Worm (Caenorhabditis elegans): ENCODE results near the gene daao-1.

daao-1 gene

ce11 chrIV:2656400-2657139 lies 42.6 kb downstream of the daao-1 start (continued):
- TF ChIP-seq tra-1 (GFP tag; IDR thresholded peaks at IDR 0.05) = no peak

- peak; percentile 33; the same call in 1 of the 2 replicates for TF ChIP-seq tra-1 (GFP tag; IDR thresholded peaks at IDR 0.05)
- peak; percentile 53; the same call in 1 of the 2 replicates for TF ChIP-seq ceh-20 (GFP tag; IDR thresholded peaks at IDR 0.05)
- peak; percentile 58; the same call in 1 of the 2 replicates for TF ChIP-seq D1046.2 (GFP tag; IDR thresholded peaks at IDR 0.05)
- peak; percentile 46; the same call in 1 of the 2 replicates for TF ChIP-seq lin-1 (GFP tag; IDR thresholded peaks at IDR 0.05)
- no peak for TF ChIP-seq tag-97 (GFP tag; IDR thresholded peaks at IDR 0.05)
- peak; percentile 49 for TF ChIP-seq lin-13 (GFP tag; optimal IDR thresholded peaks at IDR 0.05)
- TF ChIP-seq lin-15B (tag; optimal IDR thresholded peaks at IDR 0.05) = no peak
- TF ChIP-seq lim-7 (GFP tag; IDR thresholded peaks at IDR 0.05) = peak; percentile 94
- no peak for TF ChIP-seq pqm-1 (tag; optimal IDR thresholded peaks at IDR 0.05)
- no peak for TF ChIP-seq nhr-111 (GFP tag; optimal IDR thresholded peaks at IDR 0.05)
- TF ChIP-seq skn-1 (tag; optimal IDR thresholded peaks at IDR 0.05) = no peak
- no peak for TF ChIP-seq lin-29 (GFP tag; IDR thresholded peaks at IDR 0.05)
- TF ChIP-seq ZK337.2 (GFP tag; IDR thresholded peaks at IDR 0.05) = no peak
- TF ChIP-seq madf-9 (GFP tag; conservative IDR thresholded peaks at IDR 0.05) = peak; percentile 63; the same call in 1 of the 2 replicates
- 0 out of 2 replicates have a peak, but pooled peaks have one; percentile 12 for TF ChIP-seq T26A8.4 (GFP tag; IDR thresholded peaks at IDR 0.05)
- TF ChIP-seq daf-16 (GFP tag; optimal IDR thresholded peaks at IDR 0.05) = peak in 1 of 2 experiments; percentile 62
- peak; percentile 8 for TF ChIP-seq daf-16 (tag; optimal IDR thresholded peaks at IDR 0.05)
- TF ChIP-seq pha-4 (GFP tag; IDR thresholded peaks at IDR 0.05) = peak; percentile 78; the same call in 1 of the 2 replicates
- TF ChIP-seq pha-4 (tag; optimal IDR thresholded peaks at IDR 0.05) = no peak
- peak; percentile 78; the same call in 1 of the 2 replicates for TF ChIP-seq Y75B8A.6 (GFP tag; IDR thresholded peaks at IDR 0.05)
- peak; percentile 67 for TF ChIP-seq mes-2 (tag; optimal IDR thresholded peaks at IDR 0.05; ENCODE audit: poor library complexity, severe bottlenecking)
- TF ChIP-seq lir-3 (tag; optimal IDR thresholded peaks at IDR 0.05) = no peak
- peak; percentile 11 for TF ChIP-seq zfp-2 (tag; optimal IDR thresholded peaks at IDR 0.05)
- TF ChIP-seq F49E8.2 (tag; optimal IDR thresholded peaks at IDR 0.05; ENCODE audit: borderline replicate concordance) = no peak
- TF ChIP-seq nhr-102 (tag; optimal IDR thresholded peaks at IDR 0.05) = peak; percentile 13
- peak; percentile 30; the same call in 1 of the 2 replicates for TF ChIP-seq ceh-44 (GFP tag; IDR thresholded peaks at IDR 0.05)
- 0 out of 2 replicates have a peak, but pooled peaks have one; percentile 36 for TF ChIP-seq nhr-42 (GFP tag; IDR thresholded peaks at IDR 0.05)
- peak; percentile 44; the same call in 1 of the 2 replicates for TF ChIP-seq hmg-1.1 (GFP tag; IDR thresholded peaks at IDR 0.05)
- peak; percentile 65 for TF ChIP-seq ctbp-1 (GFP tag; IDR thresholded peaks at IDR 0.05)
- 0 out of 2 replicates have a peak, but pooled peaks have one; percentile 36 for TF ChIP-seq php-3 (GFP tag; IDR thresholded peaks at IDR 0.05)
- 0 out of 2 replicates have a peak, but pooled peaks have one; percentile 76 for TF ChIP-seq Y105C5A.15 (GFP tag; IDR thresholded peaks at IDR 0.05)
- TF ChIP-seq duxl-1 (tag; optimal IDR thresholded peaks at IDR 0.05; ENCODE audit: poor library complexity) = peak; percentile 73
- no peak for TF ChIP-seq nhr-6 (tag; optimal IDR thresholded peaks at IDR 0.05)
- TF ChIP-seq Y5F2A.4 (GFP tag; optimal IDR thresholded peaks at IDR 0.05) = peak; percentile 27
- no peak for TF ChIP-seq R02D3.7 (tag; optimal IDR thresholded peaks at IDR 0.05)
- peak; percentile 96 for TF ChIP-seq aha-1 (tag)
- TF ChIP-seq hlh-11 (tag; optimal IDR thresholded peaks at IDR 0.05) = no peak
- peak; percentile 88 for TF ChIP-seq dmd-8 (GFP tag; IDR thresholded peaks at IDR 0.05)
- no peak for TF ChIP-seq nhr-11 (tag; optimal IDR thresholded peaks at IDR 0.05)
- TF ChIP-seq mxl-2 (GFP tag; conservative IDR thresholded peaks at IDR 0.05) = 0 out of 2 replicates have a peak, but pooled peaks have one; percentile 16
- no peak for TF ChIP-seq daf-12 (tag; optimal IDR thresholded peaks at IDR 0.05)
- TF ChIP-seq spr-3 (GFP tag; optimal IDR thresholded peaks at IDR 0.05) = peak; percentile 14
- TF ChIP-seq ceh-62 (tag; optimal IDR thresholded peaks at IDR 0.05) = no peak
- peak; percentile 80 for TF ChIP-seq daf-19 (GFP tag; conservative IDR thresholded peaks at IDR 0.05)
- peak; percentile 82 for TF ChIP-seq Y48G9A.11 (GFP tag; IDR thresholded peaks at IDR 0.05)
- TF ChIP-seq F26F4.8 (GFP tag; conservative IDR thresholded peaks at IDR 0.05) = peak; percentile 83
- peak; percentile 31 for TF ChIP-seq unc-130 (GFP tag; optimal IDR thresholded peaks at IDR 0.05)
Observed at ce11 chrIV:2657307-2657706, 43.3 kb downstream of the daao-1 start.
